Worm (Caenorhabditis elegans) whole organism, late embryonic: ENCODE data around the gene nspc-15.

Experiments used
- C08G9.2 ChIP-seq: sonication (generic microtip); optimal IDR thresholded peaks from 2 replicates; lab custom pipeline; 2016; ENCODE audit warnings: mild to moderate bottlenecking, missing genetic modification characterization, moderate library complexity, missing compliant biosample characterization
- C38D4.7 ChIP-seq: fragments of 200-800 bp; sonication (Bioruptor generic); optimal IDR thresholded peaks from 2 replicates; lab custom pipeline; 2018; ENCODE audit warnings: mild to moderate bottlenecking, missing genetic modification characterization, moderate library complexity, missing compliant biosample characterization
- K02D7.2 ChIP-seq: sonication (generic microtip); optimal IDR thresholded peaks from 2 replicates; lab custom pipeline; 2017; ENCODE audit warnings: mild to moderate bottlenecking, missing genetic modification characterization, missing compliant biosample characterization
- K09A11.1 ChIP-seq: sonication (generic microtip); optimal IDR thresholded peaks from 2 replicates; lab custom pipeline; 2017; ENCODE audit warnings: antibody characterized with exemption, mild to moderate bottlenecking, missing genetic modification characterization, missing compliant biosample characterization; ENCODE audit not compliant: insufficient read depth
- T23F11.4 ChIP-seq: fragments of 200-800 bp; sonication (Bioruptor generic); optimal IDR thresholded peaks from 2 replicates; lab custom pipeline; 2018; ENCODE audit warnings: mild to moderate bottlenecking, missing genetic modification characterization, missing compliant biosample characterization
- Y22D7AL.16 ChIP-seq: sonication (generic microtip); optimal IDR thresholded peaks from 2 replicates; lab custom pipeline; 2016; ENCODE audit warnings: missing genetic modification characterization, missing compliant biosample characterization
- ahr-1 ChIP-seq: sonication (generic microtip); optimal IDR thresholded peaks from 2 replicates; lab custom pipeline; 2016; ENCODE audit warnings: missing genetic modification characterization, missing compliant biosample characterization
- ceh-18 ChIP-seq: sonication (generic microtip); optimal IDR thresholded peaks from 2 replicates; lab custom pipeline; 2016; ENCODE audit warnings: missing genetic modification characterization, missing compliant biosample characterization
- ceh-19 ChIP-seq: fragments of 200-800 bp; sonication (Bioruptor generic); optimal IDR thresholded peaks from 2 replicates; lab custom pipeline; 2018; ENCODE audit warnings: mild to moderate bottlenecking, missing genetic modification characterization, missing compliant biosample characterization
- ceh-2 ChIP-seq: sonication (generic microtip); optimal IDR thresholded peaks from 2 replicates; lab custom pipeline; 2016; ENCODE audit warnings: missing genotype, missing genetic modification characterization, missing compliant biosample characterization
- ceh-24 ChIP-seq: sonication (generic microtip); optimal IDR thresholded peaks from 2 replicates; lab custom pipeline; 2016; ENCODE audit warnings: mild to moderate bottlenecking, missing genetic modification characterization, missing compliant biosample characterization
- ceh-30 ChIP-seq: fragments of 150-350 bp; optimal IDR thresholded peaks from 2 replicates; lab custom pipeline; 2014; ENCODE audit warnings: missing biosample characterization, missing genetic modification characterization
- ceh-31 ChIP-seq: sonication (generic microtip); optimal IDR thresholded peaks from 2 replicates; lab custom pipeline; 2016; ENCODE audit warnings: missing genetic modification characterization, missing compliant biosample characterization
- ceh-34 ChIP-seq: sonication (generic microtip); optimal IDR thresholded peaks from 2 replicates; lab custom pipeline; 2016; ENCODE audit warnings: mild to moderate bottlenecking, missing genetic modification characterization, missing compliant biosample characterization
- ceh-45 ChIP-seq: fragments of 200-800 bp; sonication (Bioruptor generic); IDR thresholded peaks from 2 replicates; pipeline ENCODE4 v1.3.6; 2022; ENCODE audit warnings: missing genetic modification reagents, missing genetic modification characterization, missing compliant biosample characterization
- ceh-48 ChIP-seq: sonication (generic microtip); optimal IDR thresholded peaks from 2 replicates; lab custom pipeline; 2016; ENCODE audit warnings: missing genetic modification characterization, inconsistent platforms, missing compliant biosample characterization
- ceh-6 ChIP-seq: fragments of 200-800 bp; sonication (Bioruptor generic); optimal IDR thresholded peaks from 2 replicates; lab custom pipeline; 2018; ENCODE audit warnings: mild to moderate bottlenecking, missing genetic modification characterization, missing compliant biosample characterization
- ceh-9 ChIP-seq: sonication (generic microtip); optimal IDR thresholded peaks from 2 replicates; lab custom pipeline; 2016; ENCODE audit warnings: mild to moderate bottlenecking, missing genetic modification characterization, inconsistent platforms, missing compliant biosample characterization
- che-1 ChIP-seq: sonication (generic microtip); optimal IDR thresholded peaks from 2 replicates; lab custom pipeline; 2016; ENCODE audit warnings: mild to moderate bottlenecking, missing genetic modification characterization, missing compliant biosample characterization
- dmd-4 ChIP-seq: sonication (generic microtip); optimal IDR thresholded peaks from 2 replicates; lab custom pipeline; 2016; ENCODE audit warnings: borderline replicate concordance, missing genetic modification characterization, missing compliant biosample characterization
- dve-1 ChIP-seq: sonication (generic microtip); optimal IDR thresholded peaks from 2 replicates; lab custom pipeline; 2017; ENCODE audit warnings: antibody characterized with exemption, mild to moderate bottlenecking, missing genetic modification characterization, missing compliant biosample characterization
- ets-4 ChIP-seq: sonication (generic microtip); optimal IDR thresholded peaks from 2 replicates; lab custom pipeline; 2016; ENCODE audit warnings: missing genetic modification characterization, missing compliant biosample characterization
- fax-1 ChIP-seq: sonication (generic microtip); optimal IDR thresholded peaks from 2 replicates; lab custom pipeline; 2016; ENCODE audit warnings: missing genotype, missing genetic modification characterization, missing compliant biosample characterization
- hlh-15 ChIP-seq: sonication (generic microtip); optimal IDR thresholded peaks from 2 replicates; lab custom pipeline; 2016; ENCODE audit warnings: missing genetic modification characterization, missing compliant biosample characterization
- hlh-6 ChIP-seq: sonication (generic microtip); optimal IDR thresholded peaks from 2 replicates; lab custom pipeline; 2016; ENCODE audit warnings: missing genotype, missing genetic modification characterization, missing compliant biosample characterization
- lim-6 ChIP-seq: sonication (generic microtip); optimal IDR thresholded peaks from 2 replicates; lab custom pipeline; 2016; ENCODE audit warnings: missing genetic modification characterization, missing compliant biosample characterization
- lin-11 ChIP-seq: fragments of 200-800 bp; sonication (Bioruptor generic); optimal IDR thresholded peaks from 2 replicates; lab custom pipeline; 2018; ENCODE audit warnings: mild to moderate bottlenecking, missing genetic modification characterization, missing compliant biosample characterization
- madf-2 ChIP-seq: sonication (generic microtip); optimal IDR thresholded peaks from 2 replicates; lab custom pipeline; 2017; ENCODE audit warnings: missing genetic modification characterization, missing compliant biosample characterization
- nhr-11 ChIP-seq: fragments of 150-350 bp; optimal IDR thresholded peaks from 2 replicates; lab custom pipeline; 2014; ENCODE audit warnings: missing biosample characterization, missing genetic modification characterization
- nhr-232 ChIP-seq: sonication (generic microtip); optimal IDR thresholded peaks from 2 replicates; lab custom pipeline; 2016; ENCODE audit warnings: missing genetic modification characterization, missing compliant biosample characterization
- npax-4 ChIP-seq: sonication (generic microtip); optimal IDR thresholded peaks from 2 replicates; lab custom pipeline; 2016; ENCODE audit warnings: missing genetic modification characterization, missing compliant biosample characterization
- odd-2 ChIP-seq: sonication (generic microtip); optimal IDR thresholded peaks from 2 replicates; lab custom pipeline; 2017; ENCODE audit warnings: antibody characterized with exemption, mild to moderate bottlenecking, missing genetic modification characterization, missing compliant biosample characterization
- pat-9 ChIP-seq: fragments of 200-800 bp; sonication (Bioruptor generic); optimal IDR thresholded peaks from 2 replicates; lab custom pipeline; 2018; ENCODE audit warnings: mild to moderate bottlenecking, missing genetic modification characterization, moderate library complexity, missing compliant biosample characterization
- pha-2 ChIP-seq: sonication (generic microtip); optimal IDR thresholded peaks from 2 replicates; lab custom pipeline; 2017; ENCODE audit warnings: mild to moderate bottlenecking, missing genetic modification characterization, missing compliant biosample characterization
- pha-4 ChIP-seq: fragments of 150-350 bp; optimal IDR thresholded peaks from 2 replicates; lab custom pipeline; 2018; ENCODE audit warnings: missing biosample characterization, missing genetic modification reagents, missing genetic modification characterization
- rnt-1 ChIP-seq: sonication (generic microtip); optimal IDR thresholded peaks from 2 replicates; lab custom pipeline; 2016; ENCODE audit warnings: missing genetic modification characterization, missing compliant biosample characterization
- sox-2 ChIP-seq: fragments of 200-800 bp; sonication (Bioruptor generic); IDR thresholded peaks from 2 replicates; pipeline ENCODE4 v1.3.6; 2022; ENCODE audit warnings: missing genetic modification reagents, missing genetic modification characterization, missing compliant biosample characterization
- sox-4 ChIP-seq: sonication (generic microtip); optimal IDR thresholded peaks from 2 replicates; lab custom pipeline; 2017; ENCODE audit warnings: mild to moderate bottlenecking, missing genetic modification characterization, inconsistent platforms, missing compliant biosample characterization
- syd-9 ChIP-seq: sonication (generic microtip); optimal IDR thresholded peaks from 2 replicates; lab custom pipeline; 2016; ENCODE audit warnings: mild to moderate bottlenecking, missing genetic modification characterization, moderate library complexity, missing compliant biosample characterization
- tbx-7 ChIP-seq: sonication (generic microtip); optimal IDR thresholded peaks from 2 replicates; lab custom pipeline; 2016; ENCODE audit warnings: missing genotype, missing genetic modification characterization, missing compliant biosample characterization
- unc-3 ChIP-seq, 2 experiments: fragments of 200-800 bp in 1 of 2; sonication (Bioruptor generic) in 1 of 2; sonication (generic microtip) in 1 of 2; conservative IDR thresholded peaks in 1 of 2; optimal IDR thresholded peaks in 1 of 2; 2 replicates each; pipeline versions ENCODE4 v1.3.6 to Lab custom; 2016 to 2022; ENCODE audit warnings: missing compliant biosample characterization in 2 of 2, missing genetic modification characterization in 2 of 2, missing genetic modification reagents in 1 of 2
- unc-42 ChIP-seq: sonication (generic microtip); optimal IDR thresholded peaks from 2 replicates; lab custom pipeline; 2016; ENCODE audit warnings: missing genotype, missing genetic modification characterization, missing compliant biosample characterization
- unc-55 ChIP-seq: sonication (generic microtip); optimal IDR thresholded peaks from 2 replicates; lab custom pipeline; 2017; ENCODE audit warnings: missing biosample characterization, missing genetic modification reagents, missing genetic modification characterization
- unc-86 ChIP-seq: sonication (generic microtip); optimal IDR thresholded peaks from 2 replicates; lab custom pipeline; 2016; ENCODE audit warnings: missing genetic modification characterization, missing compliant biosample characterization
- zip-5 ChIP-seq: sonication (generic microtip); optimal IDR thresholded peaks from 2 replicates; lab custom pipeline; 2016; ENCODE audit warnings: missing genetic modification characterization, missing compliant biosample characterization

Gene nspc-15

ce11 chrX:12362951-12363486 is 2.5 kb downstream of the nspc-15 start (continued):
- TF ChIP-seq ceh-24 (tag; lab: Kevin White, UChicago) (no peak), unc-86 (no peak), che-1 (tag; lab: Kevin White, UChicago) (no peak), ceh-18 (tag; lab: Kevin White, UChicago) (peak; percentile 94), ceh-2 (tag; lab: Kevin White, UChicago) (no peak), fax-1 (tag; lab: Kevin White, UChicago) (no peak), zip-5 (tag; lab: Kevin White, UChicago) (no peak), syd-9 (peak; percentile 51), lim-6 (tag; lab: Kevin White, UChicago) (no peak), hlh-6 (tag; lab: Kevin White, UChicago) (no peak), unc-55 (no peak), dmd-4 (no peak), nhr-232 (no peak), ceh-19 (GFP tag; lab: Kevin White, UChicago) (no peak), pat-9 (tag; lab: Kevin White, UChicago) (no peak), ceh-48 (tag; lab: Kevin White, UChicago) (peak; percentile 38), ceh-34 (tag; lab: Kevin White, UChicago) (peak; percentile 67), ceh-6 (GFP tag; lab: Kevin White, UChicago) (no peak), odd-2 (no peak)

ce11 chrX:12364804-12365203 is 4.3 kb downstream of the nspc-15 start, which contains the start of gene F19H6.5:
F19H6.5 (minus strand) TSS chrX:12364904.
- TF ChIP-seq tbx-7 (tag; lab: Kevin White, UChicago), result no peak
- no peak for TF ChIP-seq ceh-34 (tag; lab: Kevin White, UChicago)
- no peak for TF ChIP-seq rnt-1 (tag; lab: Kevin White, UChicago)
- TF ChIP-seq sox-4 (tag; lab: Kevin White, UChicago), result no peak
- no peak for TF ChIP-seq K09A11.1 (tag; lab: Kevin White, UChicago)
- no peak for TF ChIP-seq dve-1 (tag; lab: Kevin White, UChicago)
- no peak for TF ChIP-seq unc-55
- TF ChIP-seq lim-6 (tag; lab: Kevin White, UChicago), result no peak
- TF ChIP-seq ceh-6 (GFP tag; lab: Kevin White, UChicago), result no peak
- TF ChIP-seq hlh-15 (tag; lab: Kevin White, UChicago), result no peak
- no peak for TF ChIP-seq Y22D7AL.16 (tag; lab: Kevin White, UChicago)
- TF ChIP-seq ceh-45 (GFP tag; lab: Robert Waterston, UW), result no peak
- TF ChIP-seq C08G9.2 (tag; lab: Kevin White, UChicago), result no peak
- TF ChIP-seq unc-3 (GFP tag; conservative IDR thresholded peaks at IDR 0.05; lab: Robert Waterston, UW), result no peak
- no peak for TF ChIP-seq unc-3 (tag; optimal IDR thresholded peaks at IDR 0.05; lab: Kevin White, UChicago)
- no peak for TF ChIP-seq nhr-11 (tag; lab: Kevin White, UChicago)
- no peak for TF ChIP-seq ceh-30 (tag; lab: Kevin White, UChicago)
- TF ChIP-seq ceh-9 (tag; lab: Kevin White, UChicago), result no peak

ce11 chrX:12365388-12365787 is 4.8 kb downstream of the nspc-15 start, which contains the start of gene F19H6.4:
F19H6.4 (plus strand) TSS chrX:12365688.
- TF ChIP-seq unc-3 (GFP tag; conservative IDR thresholded peaks at IDR 0.05; lab: Robert Waterston, UW), result no peak
- TF ChIP-seq unc-3 (tag; optimal IDR thresholded peaks at IDR 0.05; lab: Kevin White, UChicago), result no peak
- TF ChIP-seq pat-9 (tag; lab: Kevin White, UChicago), result no peak
- no peak for TF ChIP-seq ets-4 (tag; lab: Kevin White, UChicago)
- TF ChIP-seq odd-2, result no peak
- no peak for TF ChIP-seq unc-55
- TF ChIP-seq C38D4.7 (GFP tag; lab: Kevin White, UChicago), result no peak
- TF ChIP-seq K02D7.2 (tag; lab: Kevin White, UChicago), result no peak

DNA sequence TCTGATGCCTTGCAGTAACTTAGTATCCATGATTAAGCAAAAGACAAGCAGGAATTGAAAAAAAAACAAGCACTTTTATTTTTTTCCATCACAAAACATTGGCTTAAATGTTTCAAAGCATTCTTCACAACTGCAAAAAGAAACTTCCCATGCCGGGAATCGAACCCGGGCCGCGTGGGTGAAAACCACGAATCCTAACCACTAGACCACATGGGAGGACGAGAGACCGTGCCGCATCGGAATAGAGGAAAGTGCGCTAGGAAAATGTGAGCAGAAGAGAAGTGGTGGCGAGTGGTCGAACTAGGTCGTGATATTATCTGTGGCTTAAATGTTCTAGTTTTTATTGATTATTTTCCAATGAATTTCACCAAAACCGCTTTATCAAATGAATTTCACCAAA is 7.0 kb downstream of the nspc-15 start:
- TF ChIP-seq pha-2 (tag; lab: Kevin White, UChicago) (no peak), unc-42 (no peak), K09A11.1 (tag; lab: Kevin White, UChicago) (no peak), dve-1 (tag; lab: Kevin White, UChicago) (no peak), lin-11 (tag; lab: Kevin White, UChicago) (peak; percentile 47), ceh-24 (tag; lab: Kevin White, UChicago) (no peak), T23F11.4 (peak; percentile 32), madf-2 (tag; lab: Kevin White, UChicago) (no peak), ceh-31 (tag; lab: Kevin White, UChicago) (no peak), ahr-1 (peak; percentile 18), pha-4 (no peak), C08G9.2 (tag; lab: Kevin White, UChicago) (peak; percentile 53), ceh-30 (tag; lab: Kevin White, UChicago) (no peak), sox-2 (GFP tag; lab: Robert Waterston, UW) (peak; percentile 33; the same call in 1 of the 2 replicates), lim-6 (tag; lab: Kevin White, UChicago) (no peak), npax-4 (tag; lab: Kevin White, UChicago) (peak; percentile 15), nhr-11 (tag; lab: Kevin White, UChicago) (no peak)
